Fruit fly (Drosophila melanogaster) whole organism, embryonic: ENCODE measurements around the gene Ada2a.

Experiments used
- ATbp ChIP-seq: fragments of 200-800 bp; sonication (Bioruptor generic); optimal IDR thresholded peaks from 2 replicates; lab custom pipeline; 2017; ENCODE audit warnings: missing biosample characterization, mild to moderate bottlenecking, missing genetic modification characterization, missing genetic modification reagents
- Blimp-1 ChIP-seq: fragments of 200-800 bp; sonication (Bioruptor generic); optimal IDR thresholded peaks from 3 replicates; lab custom pipeline; 2018; ENCODE audit warnings: missing biosample characterization, missing genetic modification characterization, mild to moderate bottlenecking, moderate library complexity, missing genetic modification reagents
- CG14710 ChIP-seq: fragments of 200-800 bp; sonication (Bioruptor generic); optimal IDR thresholded peaks from 3 replicates; lab custom pipeline; 2019; ENCODE audit warnings: missing biosample characterization, mild to moderate bottlenecking, missing genetic modification characterization, moderate library complexity
- CG14860 ChIP-seq: fragments of 200-800 bp; sonication (Bioruptor generic); IDR thresholded peaks from 3 replicates; pipeline ENCODE4 v1.3.6; 2022; ENCODE audit warnings: missing biosample characterization, missing genetic modification characterization; ENCODE audit not compliant: partially characterized antibody
- CG1603 ChIP-seq: fragments of 200-800 bp; sonication (Bioruptor generic); optimal IDR thresholded peaks from 2 replicates; lab custom pipeline; 2019; ENCODE audit warnings: missing biosample characterization, mild to moderate bottlenecking, missing genetic modification characterization, moderate library complexity
- CG16813 ChIP-seq: fragments of 200-800 bp; sonication (Bioruptor generic); IDR thresholded peaks from 3 replicates; pipeline ENCODE4 v1.3.6; 2022; ENCODE audit warnings: missing biosample characterization, missing genetic modification characterization; ENCODE audit not compliant: partially characterized antibody
- CG18011 ChIP-seq: fragments of 200-800 bp; sonication (Bioruptor generic); optimal IDR thresholded peaks from 2 replicates; lab custom pipeline; 2017; ENCODE audit warnings: missing biosample characterization, missing genetic modification characterization, mild to moderate bottlenecking, moderate library complexity, missing genotype
- CG18262 ChIP-seq: fragments of 200-800 bp; optimal IDR thresholded peaks from 3 replicates; lab custom pipeline; 2019; ENCODE audit warnings: missing biosample characterization, mild to moderate bottlenecking, missing genetic modification characterization, moderate library complexity
- CG2199 ChIP-seq: fragments of 200-800 bp; sonication (Bioruptor generic); IDR thresholded peaks from 3 replicates; pipeline ENCODE4 v1.3.6; 2022; ENCODE audit warnings: missing biosample characterization, missing genetic modification characterization
- CG31388 ChIP-seq: fragments of 200-800 bp; sonication (Bioruptor generic); optimal IDR thresholded peaks from 2 replicates; lab custom pipeline; 2016; ENCODE audit warnings: missing biosample characterization, missing genetic modification characterization
- CG4328 ChIP-seq: fragments of 200-800 bp; sonication (Bioruptor generic); optimal IDR thresholded peaks from 3 replicates; lab custom pipeline; 2017; ENCODE audit warnings: missing biosample characterization, missing genetic modification reagents, missing genetic modification characterization
- CG6791 ChIP-seq: fragments of 200-800 bp; sonication (Bioruptor generic); IDR thresholded peaks from 3 replicates; pipeline ENCODE4 v1.3.6; 2022; ENCODE audit warnings: missing biosample characterization, missing genetic modification characterization; ENCODE audit not compliant: partially characterized antibody
- CG7786 ChIP-seq: fragments of 200-800 bp; sonication (Bioruptor generic); optimal IDR thresholded peaks from 2 replicates; lab custom pipeline; 2016; ENCODE audit warnings: missing biosample characterization, missing genetic modification characterization
- CG7839 ChIP-seq: fragments of 200-800 bp; sonication (Bioruptor generic); optimal IDR thresholded peaks from 3 replicates; lab custom pipeline; 2018; ENCODE audit warnings: missing biosample characterization, mild to moderate bottlenecking, missing genetic modification characterization, moderate library complexity
- Dip2 ChIP-seq: fragments of 200-800 bp; sonication (Bioruptor generic); IDR thresholded peaks from 2 replicates; pipeline ENCODE4 v1.3.6; 2022; ENCODE audit warnings: missing biosample characterization, missing genetic modification characterization
- Drgx ChIP-seq: fragments of 200-800 bp; sonication (Bioruptor generic); IDR thresholded peaks from 2 replicates; pipeline ENCODE4 v1.3.6; 2022; ENCODE audit warnings: missing biosample characterization, missing genetic modification characterization
- E2f2 ChIP-seq: fragments of 200-800 bp; sonication (Bioruptor generic); IDR thresholded peaks from 2 replicates; pipeline ENCODE4 v1.3.6; 2022; ENCODE audit warnings: missing biosample characterization, missing genetic modification characterization
- Gug ChIP-seq: fragments of 200-800 bp; sonication (Bioruptor generic); IDR thresholded peaks from 4 replicates; pipeline ENCODE4 v1.3.6; 2022; ENCODE audit warnings: missing biosample characterization, missing genetic modification characterization
- Hey ChIP-seq: fragments of 200-800 bp; sonication (Bioruptor generic); optimal IDR thresholded peaks from 3 replicates; lab custom pipeline; 2018; ENCODE audit warnings: missing biosample characterization, mild to moderate bottlenecking, missing genetic modification characterization
- HmgZ ChIP-seq: fragments of 200-800 bp; sonication (Bioruptor generic); optimal IDR thresholded peaks from 2 replicates; lab custom pipeline; 2018; ENCODE audit warnings: missing biosample characterization, mild to moderate bottlenecking, missing genetic modification characterization
- Hr78 ChIP-seq, 2 experiments: fragments of 200-800 bp in 1 of 2; fragments of >200 bp in 1 of 2; sonication (Bioruptor generic) in 1 of 2; optimal IDR thresholded peaks; 2 replicates each; lab custom pipeline; 2017 to 2019; ENCODE audit warnings: missing biosample characterization in 2 of 2, missing genetic modification characterization in 2 of 2, mild to moderate bottlenecking in 1 of 2, moderate library complexity in 1 of 2
- MESR4 ChIP-seq: fragments of 200-800 bp; sonication (Bioruptor generic); optimal IDR thresholded peaks from 2 replicates; lab custom pipeline; 2018; ENCODE audit warnings: missing biosample characterization, mild to moderate bottlenecking, missing genetic modification characterization, moderate library complexity
- Mad ChIP-seq: fragments of 200-800 bp; sonication (Bioruptor generic); optimal IDR thresholded peaks from 2 replicates; lab custom pipeline; 2016; ENCODE audit warnings: missing biosample characterization, missing genetic modification characterization
- Med ChIP-seq: fragments of 200-800 bp; sonication (Bioruptor generic); peaks from one replicate; lab custom pipeline; 2016; ENCODE audit warnings: missing biosample characterization, missing genetic modification characterization, mild to moderate bottlenecking, inconsistent platforms, moderate library complexity
- Nf-YC ChIP-seq: fragments of 200-800 bp; optimal IDR thresholded peaks from 3 replicates; lab custom pipeline; 2019; ENCODE audit warnings: missing biosample characterization, mild to moderate bottlenecking, missing genetic modification characterization, moderate library complexity
- PHDP ChIP-seq: fragments of 200-800 bp; sonication (Bioruptor generic); optimal IDR thresholded peaks from 3 replicates; lab custom pipeline; 2018; ENCODE audit warnings: missing biosample characterization, mild to moderate bottlenecking, missing genetic modification characterization, moderate library complexity
- ash1 ChIP-seq: fragments of 200-800 bp; sonication (Bioruptor generic); optimal IDR thresholded peaks from 2 replicates; lab custom pipeline; 2018; ENCODE audit warnings: missing biosample characterization, mild to moderate bottlenecking, missing genetic modification characterization
- bcd ChIP-seq: fragments of 200-800 bp; sonication (Bioruptor generic); optimal IDR thresholded peaks from 2 replicates; lab custom pipeline; 2017; ENCODE audit warnings: missing biosample characterization, mild to moderate bottlenecking, missing genetic modification characterization
- croc ChIP-seq: fragments of 200-800 bp; sonication (Bioruptor generic); conservative IDR thresholded peaks from 3 replicates; pipeline ENCODE4 v1.3.6; 2022; ENCODE audit warnings: missing biosample characterization, missing genetic modification characterization
- en ChIP-seq: fragments of 200-800 bp; sonication (Bioruptor generic); optimal IDR thresholded peaks from 2 replicates; lab custom pipeline; 2016; ENCODE audit warnings: missing biosample characterization, missing genetic modification characterization
- ftz-f1 ChIP-seq: fragments of 200-800 bp; sonication (Bioruptor generic); optimal IDR thresholded peaks from 2 replicates; lab custom pipeline; 2016; ENCODE audit warnings: missing biosample characterization, missing genetic modification characterization
- gfzf ChIP-seq: fragments of 200-800 bp; sonication (Bioruptor generic); optimal IDR thresholded peaks from 2 replicates; lab custom pipeline; 2016; ENCODE audit warnings: missing biosample characterization, mild to moderate bottlenecking, missing genetic modification characterization, moderate library complexity
- gt ChIP-seq: fragments of 200-800 bp; sonication (Bioruptor generic); IDR thresholded peaks from 2 replicates; pipeline ENCODE4 v1.3.6; 2022; ENCODE audit warnings: missing biosample characterization, missing genetic modification characterization
- ind ChIP-seq: fragments of 200-800 bp; sonication (Bioruptor generic); optimal IDR thresholded peaks from 3 replicates; lab custom pipeline; 2016; ENCODE audit warnings: missing biosample characterization, missing genetic modification characterization
- inv ChIP-seq: fragments of 200-800 bp; sonication (Bioruptor generic); IDR thresholded peaks from 2 replicates; pipeline ENCODE4 v1.3.6; 2022; ENCODE audit warnings: missing biosample characterization, missing genetic modification characterization; ENCODE audit not compliant: partially characterized antibody
- mld ChIP-seq: fragments of 200-800 bp; sonication (Bioruptor generic); IDR thresholded peaks from 3 replicates; pipeline ENCODE4 v1.3.6; 2022; ENCODE audit warnings: missing biosample characterization, missing genetic modification characterization; ENCODE audit not compliant: partially characterized antibody
- nerfin-1 ChIP-seq: fragments of 200-800 bp; sonication (Bioruptor generic); optimal IDR thresholded peaks from 3 replicates; lab custom pipeline; 2019; ENCODE audit warnings: missing biosample characterization, mild to moderate bottlenecking, missing genetic modification characterization, moderate library complexity
- nerfin-2 ChIP-seq: fragments of 200-800 bp; sonication (Bioruptor generic); IDR thresholded peaks from 2 replicates; pipeline ENCODE4 v1.3.6; 2022; ENCODE audit warnings: missing biosample characterization, missing genetic modification characterization; ENCODE audit not compliant: partially characterized antibody
- nmo ChIP-seq: fragments of 200-800 bp; sonication (Bioruptor generic); optimal IDR thresholded peaks from 2 replicates; lab custom pipeline; 2018; ENCODE audit warnings: missing biosample characterization, mild to moderate bottlenecking, missing genetic modification characterization, moderate library complexity
- nom ChIP-seq: fragments of 200-800 bp; sonication (Bioruptor generic); optimal IDR thresholded peaks from 2 replicates; lab custom pipeline; 2017; ENCODE audit warnings: missing biosample characterization, missing genetic modification characterization, mild to moderate bottlenecking, moderate library complexity, missing genetic modification reagents
- org-1 ChIP-seq: fragments of 200-800 bp; sonication (Bioruptor generic); optimal IDR thresholded peaks from 2 replicates; lab custom pipeline; 2017; ENCODE audit warnings: missing biosample characterization, missing genetic modification characterization
- pfk ChIP-seq: fragments of 200-800 bp; sonication (Bioruptor generic); optimal IDR thresholded peaks from 2 replicates; lab custom pipeline; 2018; ENCODE audit warnings: missing biosample characterization, mild to moderate bottlenecking, missing genetic modification characterization, moderate library complexity
- rib ChIP-seq: fragments of 200-800 bp; sonication (Bioruptor generic); IDR thresholded peaks from 2 replicates; pipeline ENCODE4 v1.3.6; 2022; ENCODE audit warnings: missing biosample characterization, missing genetic modification characterization
- sc ChIP-seq, 3 experiments: fragments of >200 bp in 2 of 3; fragments of 200-800 bp in 1 of 3; sonication (Bioruptor generic) in 1 of 3; optimal IDR thresholded peaks; 2 replicates in 2 of 3; 3 replicates in 1 of 3; lab custom pipeline; 2017; ENCODE audit warnings: mild to moderate bottlenecking in 1 of 3, missing biosample characterization in 1 of 3, missing genetic modification characterization in 1 of 3, missing genetic modification reagents in 1 of 3
- sna ChIP-seq: fragments of 200-800 bp; sonication (Bioruptor generic); IDR thresholded peaks from 2 replicates; pipeline ENCODE4 v1.3.6; 2022; ENCODE audit warnings: missing biosample characterization, missing genetic modification characterization; ENCODE audit not compliant: partially characterized antibody
- twi ChIP-seq: fragments of 200-800 bp; optimal IDR thresholded peaks from 2 replicates; lab custom pipeline; 2019; ENCODE audit warnings: missing biosample characterization, mild to moderate bottlenecking, missing genetic modification characterization, moderate library complexity

Ada2a gene

DNA sequence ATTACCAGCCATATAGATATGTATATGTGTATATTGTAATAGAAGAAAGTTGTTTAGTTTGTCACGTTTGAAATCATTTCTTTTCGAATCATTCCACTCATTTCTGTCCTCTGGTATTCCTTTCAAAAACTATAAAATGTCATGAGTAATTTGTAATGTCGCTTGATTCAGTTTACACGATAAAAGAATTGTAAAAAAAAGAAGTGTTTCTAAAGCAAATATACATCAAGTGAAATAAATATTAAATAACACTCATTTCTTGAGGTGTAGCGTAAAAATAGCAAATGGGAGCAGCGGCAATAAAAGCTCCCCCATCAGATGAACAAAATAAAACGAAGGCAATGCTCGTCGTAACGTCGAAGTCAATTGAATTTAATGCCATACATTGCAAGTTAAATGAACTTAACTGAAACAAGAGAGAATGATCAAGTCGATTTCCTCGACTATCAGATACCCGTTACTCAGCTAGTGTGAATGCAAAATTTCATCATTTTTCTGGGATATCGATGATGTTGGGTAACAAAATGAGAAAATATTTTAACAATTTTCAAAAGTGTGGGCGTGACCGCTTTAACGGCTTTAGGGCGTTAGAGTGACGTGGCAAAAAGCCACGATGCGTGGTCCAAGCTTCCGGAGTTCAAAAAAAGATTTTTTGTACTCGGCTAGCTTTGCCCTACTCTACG is 40.1 kb upstream of the Ada2a start (continued):
- TF ChIP-seq CG16813 (GFP tag; lab: Robert Waterston, UW) (peak; percentile 50; the same call in 2 of the 3 replicates), mld (GFP tag; lab: Robert Waterston, UW) (0 out of 3 replicates have a peak, but pooled peaks have one; percentile 53), PHDP (tag; lab: Kevin White, UChicago) (peak; percentile 5), CG7839 (tag; lab: Kevin White, UChicago) (peak; percentile 24), nerfin-2 (GFP tag; lab: Robert Waterston, UW) (peak; percentile 67)

DNA sequence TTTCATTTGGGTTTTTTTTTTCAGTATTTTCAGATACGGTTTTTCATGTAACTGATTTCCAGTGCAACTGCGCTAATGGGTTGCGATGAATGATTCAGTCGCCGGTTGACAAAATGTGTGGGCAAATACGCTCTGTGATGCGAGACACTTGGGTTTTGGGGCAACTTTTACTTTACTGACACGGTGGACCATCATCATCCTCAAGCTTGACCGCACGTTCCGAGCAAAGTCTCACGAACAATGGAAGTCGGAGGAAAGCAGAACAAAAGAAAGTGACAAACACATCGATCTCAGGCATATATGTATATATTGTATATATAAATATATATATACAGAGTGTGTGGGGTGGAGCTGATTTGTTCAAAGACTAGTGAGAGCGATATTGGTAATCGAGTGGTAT is 39.2 kb upstream of the Ada2a start:
- no peak for TF ChIP-seq ATbp
- TF ChIP-seq Blimp-1 (GFP tag; lab: Kevin White, UChicago): peak; percentile 53
- no peak for TF ChIP-seq nmo
- TF ChIP-seq Hey (tag; lab: Kevin White, UChicago): no peak
- TF ChIP-seq CG31388: no peak
- TF ChIP-seq CG2199: peak; percentile 4; the same call in 1 of the 3 replicates
- TF ChIP-seq sc (optimal IDR thresholded peaks at IDR 0.05; lab: Kevin White, UChicago): no peak
- no peak for TF ChIP-seq sc (GFP tag; optimal IDR thresholded peaks at IDR 0.05; lab: Kevin White, UChicago)
- TF ChIP-seq nerfin-1 (tag; lab: Kevin White, UChicago): no peak
- no peak for TF ChIP-seq inv
- no peak for TF ChIP-seq Mad
- no peak for TF ChIP-seq Dip2
- no peak for TF ChIP-seq Hr78 (GFP tag; optimal IDR thresholded peaks at IDR 0.05; lab: Kevin White, UChicago)
- no peak for TF ChIP-seq gfzf (GFP tag; lab: Kevin White, UChicago)
- no peak for TF ChIP-seq gt (GFP tag; lab: Robert Waterston, UW)
- TF ChIP-seq CG7786 (GFP tag; lab: Kevin White, UChicago): no peak
- no peak for TF ChIP-seq E2f2 (GFP tag; lab: Robert Waterston, UW)
- no peak for TF ChIP-seq sna
- TF ChIP-seq nom: peak; percentile 64
- TF ChIP-seq Med: peak; percentile 4
- TF ChIP-seq CG14710: no peak
- TF ChIP-seq ftz-f1 (GFP tag; lab: Kevin White, UChicago): no peak
- TF ChIP-seq CG18011 (GFP tag; lab: Kevin White, UChicago): no peak
- TF ChIP-seq en (GFP tag; lab: Kevin White, UChicago): no peak
- no peak for TF ChIP-seq ind (GFP tag; lab: Kevin White, UChicago)
- no peak for TF ChIP-seq org-1 (GFP tag; lab: Kevin White, UChicago)
- no peak for TF ChIP-seq CG14860 (GFP tag; lab: Robert Waterston, UW)
- TF ChIP-seq bcd (GFP tag; lab: Kevin White, UChicago): no peak
- no peak for TF ChIP-seq CG6791 (GFP tag; lab: Robert Waterston, UW)
- no peak for TF ChIP-seq Nf-YC (tag; lab: Kevin White, UChicago)
- TF ChIP-seq twi (tag; lab: Kevin White, UChicago): no peak
- no peak for TF ChIP-seq CG4328 (GFP tag; lab: Kevin White, UChicago)
- TF ChIP-seq CG1603 (tag; lab: Kevin White, UChicago): no peak
- no peak for TF ChIP-seq pfk (GFP tag; lab: Kevin White, UChicago)
- TF ChIP-seq ash1 (GFP tag; lab: Kevin White, UChicago): no peak
- TF ChIP-seq MESR4 (GFP tag; lab: Kevin White, UChicago): no peak
- no peak for TF ChIP-seq HmgZ (tag; lab: Kevin White, UChicago)
- TF ChIP-seq rib (GFP tag; lab: Robert Waterston, UW): no peak
- TF ChIP-seq Drgx (GFP tag; lab: Robert Waterston, UW): no peak
- TF ChIP-seq croc (GFP tag; lab: Robert Waterston, UW): no peak
- no peak for TF ChIP-seq CG18262 (tag; lab: Kevin White, UChicago)
- no peak for TF ChIP-seq Gug (GFP tag; lab: Robert Waterston, UW)
